Fruit fly (Drosophila melanogaster): ENCODE results near the gene Ent2.

Gene Ent2

DNA sequence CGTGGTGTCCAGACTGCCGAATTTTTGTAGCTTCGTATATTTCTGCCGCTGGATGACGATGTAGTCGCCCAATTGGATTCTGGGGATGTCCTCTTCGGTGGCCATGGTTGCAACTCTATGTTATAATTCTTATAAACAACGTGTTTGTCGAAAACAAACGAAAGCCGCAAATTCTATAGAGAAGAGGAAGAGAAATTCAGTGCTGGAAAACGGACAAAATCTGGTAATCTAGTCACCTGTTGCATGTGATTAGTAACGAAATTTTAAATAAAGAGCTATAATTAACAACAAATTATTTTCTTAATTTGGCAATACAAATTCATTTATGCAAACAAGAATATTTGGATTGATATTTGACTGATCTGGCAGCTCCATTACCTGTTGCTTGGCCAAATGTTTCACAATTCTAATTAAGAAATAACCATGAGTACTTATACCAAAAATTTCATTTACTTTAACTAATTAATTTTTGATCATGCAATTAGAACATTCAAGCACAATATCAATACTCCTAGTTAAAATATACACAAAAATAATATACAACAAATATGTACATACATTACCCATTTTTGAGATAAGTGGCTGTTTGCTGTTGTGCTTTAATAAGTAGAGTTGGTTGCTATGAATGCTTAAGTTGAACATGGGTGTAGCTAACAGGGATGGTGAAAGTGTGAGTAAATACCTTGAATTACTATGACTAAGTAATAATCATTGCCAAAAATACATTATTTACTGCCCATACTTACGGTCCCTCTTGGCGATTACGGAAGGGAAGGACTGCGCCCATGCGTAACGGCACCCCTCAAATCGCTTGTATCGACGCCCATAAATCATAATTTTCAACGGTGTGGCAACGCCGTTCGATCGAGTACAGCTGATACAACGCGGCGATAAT lies at the start of gene Ent2, which contains the start of gene Trmt6:
TSS of gene Ent2 (plus strand) at position 863 of the 895 bp plus-strand sequence.
TSS of gene Trmt6 (minus strand) at position 827 of the 895 bp plus-strand sequence.
- no peak for TF ChIP-seq EcR (GFP tag; optimal IDR thresholded peaks at IDR 0.05)
- no peak for TF ChIP-seq usp (GFP tag; optimal IDR thresholded peaks at IDR 0.05)
- no peak for TF ChIP-seq Dll (optimal IDR thresholded peaks at IDR 0.05)
- TF ChIP-seq pan (optimal IDR thresholded peaks at IDR 0.05), result no peak
- TF ChIP-seq CG8478 (optimal IDR thresholded peaks at IDR 0.05), result no peak
- TF ChIP-seq psq (optimal IDR thresholded peaks at IDR 0.05), result no peak

DNA sequence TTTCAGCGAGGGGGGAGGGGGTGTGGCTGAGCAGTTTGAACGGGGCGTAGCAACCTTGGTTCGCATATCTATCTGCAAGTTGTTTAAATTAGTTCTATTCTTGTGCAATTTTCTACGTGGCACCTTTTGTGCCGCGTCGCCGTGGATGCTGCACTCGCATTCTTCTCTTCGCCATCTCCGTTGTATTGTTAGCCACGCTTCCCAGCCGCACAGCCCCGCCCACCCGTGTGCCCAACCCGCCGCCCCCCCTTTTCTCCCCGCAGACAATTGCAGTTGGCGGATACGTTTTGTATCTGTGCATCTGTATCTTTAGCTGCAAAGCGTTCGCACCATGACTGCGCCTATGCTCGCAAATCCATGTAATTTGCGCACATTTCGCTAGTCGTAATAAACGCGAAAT lies 48.2 kb upstream of the Ent2 start:
- TF ChIP-seq usp (GFP tag; optimal IDR thresholded peaks at IDR 0.05) (no peak), Dll (optimal IDR thresholded peaks at IDR 0.05) (no peak), EcR (GFP tag; optimal IDR thresholded peaks at IDR 0.05) (no peak), CG8478 (optimal IDR thresholded peaks at IDR 0.05) (no peak), psq (optimal IDR thresholded peaks at IDR 0.05) (no peak), pan (optimal IDR thresholded peaks at IDR 0.05) (no peak)

DNA sequence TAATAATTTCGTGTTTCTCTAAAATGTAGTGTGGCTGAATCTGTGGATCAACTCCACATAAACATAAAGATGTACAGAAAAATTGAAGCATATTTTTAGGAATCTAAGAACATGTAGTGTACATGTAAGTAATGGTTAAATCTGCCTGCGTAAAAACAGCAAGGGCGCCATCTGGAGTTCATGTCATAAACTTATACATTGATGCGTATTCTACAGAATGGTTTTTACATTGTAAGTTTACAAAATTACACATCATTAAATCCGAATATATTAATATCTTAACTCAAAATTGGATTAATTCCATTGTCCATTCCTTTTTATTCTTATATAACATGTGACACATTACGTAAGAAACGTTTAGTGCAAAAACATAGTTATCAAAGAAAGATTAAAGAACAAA lies 35.1 kb upstream of the Ent2 start:
- TF ChIP-seq pan (optimal IDR thresholded peaks at IDR 0.05), result no peak

DNA sequence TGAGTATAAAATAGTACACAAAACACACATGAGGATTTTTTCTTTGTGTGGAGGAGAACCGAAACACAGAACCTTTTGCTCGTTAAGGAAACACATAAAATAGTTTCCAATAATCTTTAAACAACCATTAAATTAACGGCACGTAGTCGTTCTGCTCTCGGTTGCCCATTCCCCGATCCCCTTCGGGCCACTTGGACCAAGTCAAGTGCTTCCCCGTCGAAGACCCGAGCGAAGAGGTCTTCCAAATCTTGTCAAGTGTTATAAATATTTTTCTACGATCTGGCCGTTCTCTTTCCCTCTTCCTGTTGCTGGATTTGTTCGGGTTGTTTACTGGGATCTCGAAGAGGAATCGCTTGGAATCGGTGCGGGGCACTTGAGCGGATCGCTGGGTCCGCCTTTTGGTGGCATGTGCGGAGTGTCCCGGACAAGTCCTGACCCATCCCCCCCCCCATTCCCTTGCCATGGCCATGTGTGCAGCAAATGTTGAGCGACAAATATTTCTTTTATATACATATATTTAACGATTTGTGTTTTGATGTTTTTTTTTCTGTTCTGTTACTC lies 31.1 kb upstream of the Ent2 start:
- no peak for TF ChIP-seq Dll (optimal IDR thresholded peaks at IDR 0.05)
- TF ChIP-seq usp (GFP tag; optimal IDR thresholded peaks at IDR 0.05), result no peak
- TF ChIP-seq CG8478 (optimal IDR thresholded peaks at IDR 0.05), result no peak
- no peak for TF ChIP-seq pan (optimal IDR thresholded peaks at IDR 0.05)
- no peak for TF ChIP-seq EcR (GFP tag; optimal IDR thresholded peaks at IDR 0.05)
- TF ChIP-seq psq (optimal IDR thresholded peaks at IDR 0.05), result no peak

DNA sequence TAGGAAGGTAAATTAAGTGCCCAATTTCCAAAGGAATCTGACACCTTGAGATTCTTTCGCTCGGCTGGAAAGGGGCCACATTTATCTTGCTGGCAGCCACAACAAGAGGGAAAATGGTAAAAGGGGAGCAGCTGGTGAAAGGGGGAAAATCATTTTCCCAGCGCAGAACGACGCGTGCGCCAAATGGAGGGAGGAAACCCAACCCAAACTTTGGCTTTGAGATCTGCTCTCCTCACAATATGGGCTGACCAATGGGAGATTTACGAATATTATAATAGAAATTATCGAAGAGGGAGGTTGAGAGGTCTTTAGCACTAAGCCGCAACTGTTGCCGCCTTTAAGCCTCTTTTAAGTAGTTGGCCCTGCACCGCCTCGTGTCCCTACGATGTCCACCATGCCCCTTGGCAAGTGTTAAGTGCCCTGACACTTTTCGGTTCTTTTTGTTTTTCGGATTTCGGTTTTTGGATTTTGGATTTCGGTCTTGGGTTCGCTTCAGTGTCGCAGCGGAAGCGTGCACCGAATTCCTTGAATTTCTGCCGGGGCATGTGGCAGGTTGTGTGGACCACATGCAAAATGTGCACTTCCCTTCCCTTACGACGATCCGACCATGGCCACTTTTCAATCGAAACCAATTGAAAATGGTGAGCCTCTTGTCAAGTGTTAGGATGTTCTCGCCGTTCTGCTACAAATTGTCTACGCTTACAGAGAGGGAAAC lies 30.0 kb upstream of the Ent2 start:
- TF ChIP-seq Dll (optimal IDR thresholded peaks at IDR 0.05) (no peak), CG8478 (optimal IDR thresholded peaks at IDR 0.05) (no peak), EcR (GFP tag; optimal IDR thresholded peaks at IDR 0.05) (no peak), usp (GFP tag; optimal IDR thresholded peaks at IDR 0.05) (no peak), pan (optimal IDR thresholded peaks at IDR 0.05) (no peak), psq (optimal IDR thresholded peaks at IDR 0.05) (no peak)

DNA sequence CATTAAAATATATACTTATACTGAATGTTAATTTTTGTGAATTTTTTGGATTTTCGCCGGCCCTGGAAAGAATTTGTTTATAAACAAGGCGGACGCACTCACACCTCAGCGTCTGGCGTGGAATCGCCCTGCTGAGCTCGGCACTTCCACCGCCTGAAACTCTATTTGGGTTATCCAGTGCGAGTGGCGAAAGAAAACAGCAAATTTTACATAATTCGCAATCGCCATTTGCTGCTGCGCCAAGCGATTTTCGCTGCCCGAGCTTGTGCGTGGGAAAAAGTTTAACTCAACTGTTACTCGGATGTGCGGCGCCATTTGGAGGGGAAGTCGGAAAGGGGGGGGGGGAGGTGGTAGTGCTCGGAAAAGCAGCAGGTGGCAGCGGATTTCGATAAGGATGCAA lies 29.1 kb upstream of the Ent2 start:
- TF ChIP-seq pan (optimal IDR thresholded peaks at IDR 0.05), result no peak
- TF ChIP-seq psq (optimal IDR thresholded peaks at IDR 0.05), result no peak
- TF ChIP-seq usp (GFP tag; optimal IDR thresholded peaks at IDR 0.05), result no peak
- no peak for TF ChIP-seq CG8478 (optimal IDR thresholded peaks at IDR 0.05)
- TF ChIP-seq Dll (optimal IDR thresholded peaks at IDR 0.05), result no peak
- TF ChIP-seq EcR (GFP tag; optimal IDR thresholded peaks at IDR 0.05), result no peak

DNA sequence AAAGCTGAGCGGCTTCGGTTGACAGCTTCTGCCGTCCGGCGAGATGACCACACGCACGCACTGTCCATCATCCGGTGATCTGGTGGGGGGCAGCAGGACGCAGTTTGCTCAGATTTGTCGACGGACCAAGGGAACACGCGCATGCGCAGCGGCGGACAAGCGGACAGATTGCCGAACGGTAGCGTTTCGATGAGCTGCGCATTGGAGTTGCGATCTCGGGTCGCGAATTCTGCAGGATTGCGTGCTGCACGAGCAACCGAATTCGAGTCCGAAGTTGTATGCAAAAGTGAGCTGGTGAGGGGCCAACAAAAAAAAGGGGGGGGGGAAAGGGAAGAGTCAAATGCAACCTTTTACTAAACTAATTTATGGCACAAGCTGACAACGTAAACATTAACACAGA lies 28.4 kb upstream of the Ent2 start:
- TF ChIP-seq pan (optimal IDR thresholded peaks at IDR 0.05) (no peak), EcR (GFP tag; optimal IDR thresholded peaks at IDR 0.05) (no peak), CG8478 (optimal IDR thresholded peaks at IDR 0.05) (no peak), usp (GFP tag; optimal IDR thresholded peaks at IDR 0.05) (no peak), psq (optimal IDR thresholded peaks at IDR 0.05) (no peak), Dll (optimal IDR thresholded peaks at IDR 0.05) (no peak)

DNA sequence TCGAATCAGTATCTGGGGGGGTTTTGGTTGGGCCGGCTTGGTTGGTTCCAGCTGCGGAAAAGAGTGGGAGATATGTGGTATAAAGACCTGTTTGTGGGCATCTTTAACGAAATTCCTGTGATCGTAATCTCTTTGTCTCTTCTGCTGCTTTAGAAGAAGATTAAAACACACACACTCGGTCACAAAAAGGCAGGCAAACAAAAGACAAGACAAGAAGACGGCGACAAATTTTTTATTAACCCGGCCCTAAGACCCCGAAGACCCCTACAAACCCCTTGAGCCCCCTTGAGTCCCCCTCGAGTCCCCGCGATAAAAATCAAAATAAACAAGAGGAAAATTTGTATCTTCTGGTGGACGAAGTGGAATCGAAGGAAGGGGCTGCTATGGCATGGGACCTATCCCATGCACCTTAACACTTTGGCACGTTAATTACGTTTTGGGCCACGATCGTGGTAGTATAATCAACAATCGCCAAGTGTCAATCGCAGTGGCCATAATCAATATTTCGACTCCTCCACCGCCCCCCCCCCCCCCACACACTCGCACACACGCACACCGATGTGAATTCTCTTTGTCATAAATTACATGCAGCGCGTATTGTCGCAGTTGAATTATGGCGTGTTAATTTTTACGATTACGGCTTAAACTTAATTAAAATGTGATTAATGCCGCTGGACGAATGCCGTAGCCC lies 27.9 kb upstream of the Ent2 start:
- TF ChIP-seq psq (optimal IDR thresholded peaks at IDR 0.05) (no peak), Dll (optimal IDR thresholded peaks at IDR 0.05) (no peak), pan (optimal IDR thresholded peaks at IDR 0.05) (no peak), usp (GFP tag; optimal IDR thresholded peaks at IDR 0.05) (no peak), EcR (GFP tag; optimal IDR thresholded peaks at IDR 0.05) (no peak), CG8478 (optimal IDR thresholded peaks at IDR 0.05) (no peak)

DNA sequence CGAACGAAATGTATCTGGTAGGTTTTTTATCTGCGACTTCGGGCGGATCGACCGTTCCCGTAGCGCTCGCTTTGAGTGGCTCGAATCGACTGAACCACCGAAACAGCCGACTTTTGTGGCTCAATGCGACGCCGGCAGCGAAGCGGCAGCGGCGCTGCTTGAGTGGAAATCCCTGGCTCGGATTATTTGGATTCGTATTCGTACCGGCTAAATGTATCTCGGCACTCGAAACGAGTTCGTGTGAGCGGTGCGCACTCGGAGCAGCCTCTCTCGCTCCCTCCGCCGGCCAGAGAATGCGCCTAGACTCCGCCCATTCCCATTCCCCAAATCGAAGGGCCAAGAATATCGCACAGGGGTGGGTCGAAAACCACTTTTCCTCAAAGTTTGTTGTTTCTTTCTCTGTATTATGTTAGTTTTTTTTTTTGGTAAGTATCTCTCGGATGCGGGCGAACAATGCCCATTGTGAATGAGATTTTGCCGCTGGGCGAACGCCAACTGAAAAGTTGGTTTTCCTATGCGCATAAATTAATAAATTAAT lies 26.0 kb upstream of the Ent2 start:
- TF ChIP-seq EcR (GFP tag; optimal IDR thresholded peaks at IDR 0.05) (no peak), Dll (optimal IDR thresholded peaks at IDR 0.05) (peak; percentile 27), CG8478 (optimal IDR thresholded peaks at IDR 0.05) (no peak), usp (GFP tag; optimal IDR thresholded peaks at IDR 0.05) (no peak), psq (optimal IDR thresholded peaks at IDR 0.05) (no peak), pan (optimal IDR thresholded peaks at IDR 0.05) (no peak)

DNA sequence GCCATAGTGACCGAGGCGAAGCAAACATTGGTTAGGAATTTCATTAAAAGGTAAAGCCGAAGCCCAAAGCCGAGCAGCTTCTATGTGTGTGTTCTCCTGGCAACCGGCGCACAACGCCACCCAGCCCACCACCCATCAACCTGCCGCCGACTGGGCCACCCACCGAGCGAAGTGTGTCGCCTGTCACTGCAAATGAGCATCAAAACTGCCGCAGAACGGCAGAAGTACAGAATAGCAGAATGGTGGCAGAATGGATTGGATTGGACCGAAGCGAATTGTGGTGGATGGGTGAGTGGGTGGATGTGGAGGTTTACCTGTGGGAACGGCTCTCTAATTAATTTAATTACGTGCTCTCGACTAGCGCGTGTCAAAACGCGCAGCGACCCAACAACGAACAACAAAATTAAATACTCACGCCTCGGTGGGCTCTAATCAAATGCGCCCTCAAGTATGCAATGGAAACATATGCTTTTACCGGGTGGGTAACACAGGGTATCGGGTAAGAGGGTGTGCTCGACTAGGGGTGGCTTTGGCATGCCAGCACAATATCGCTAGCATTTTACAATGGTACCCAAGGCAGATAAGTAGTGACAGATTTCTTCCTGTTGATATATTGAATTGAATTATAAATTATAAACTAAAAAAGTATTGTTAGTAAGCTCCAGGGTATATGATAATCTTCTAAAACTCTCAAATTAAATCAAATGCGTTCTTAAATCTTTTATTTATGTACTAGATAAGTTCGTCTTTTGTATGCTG lies 22.3 kb upstream of the Ent2 start:
- TF ChIP-seq pan (optimal IDR thresholded peaks at IDR 0.05), result peak; percentile 3
- TF ChIP-seq Dll (optimal IDR thresholded peaks at IDR 0.05), result no peak
